Worm (Caenorhabditis elegans) whole organism, early embryonic: ENCODE data around the gene mrps-10.

ENCODE experiments used
- F13C5.2 ChIP-seq: sonication (generic microtip); optimal IDR thresholded peaks from 2 replicates; lab custom pipeline; 2017; ENCODE audit warnings: mild to moderate bottlenecking, missing genetic modification characterization, inconsistent platforms, missing compliant biosample characterization
- ama-1 ChIP-seq: fragments of 150-350 bp; optimal IDR thresholded peaks from 2 replicates; lab custom pipeline; 2014
- flt-1 ChIP-seq: fragments of 200-800 bp; sonication (Bioruptor generic); IDR thresholded peaks from 2 replicates; pipeline ENCODE4 v1.3.6; 2022; ENCODE audit warnings: missing genetic modification characterization, missing compliant biosample characterization

DNA sequence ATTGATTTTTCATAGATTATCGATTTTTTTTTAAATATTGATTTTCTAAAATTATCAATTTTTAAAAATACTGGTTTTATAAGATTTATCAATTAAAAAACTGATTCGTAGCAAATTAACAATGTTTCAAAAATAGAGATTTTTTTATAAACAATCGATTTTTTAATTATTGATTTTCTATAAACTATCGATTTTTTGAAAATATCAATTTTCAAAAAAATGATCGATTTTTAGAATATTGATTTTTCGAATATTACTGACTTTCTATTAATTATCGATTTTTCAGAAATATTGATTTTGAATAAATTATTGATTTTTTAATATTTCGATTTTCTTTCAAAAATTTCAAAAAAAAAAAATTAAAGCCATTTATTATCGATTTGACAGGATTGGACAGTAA lies 26.3 kb downstream of the mrps-10 start:
- no peak for TF ChIP-seq ama-1 (lab: Kevin White, UChicago)
- TF ChIP-seq flt-1 (GFP tag; lab: Robert Waterston, UW), result no peak
- TF ChIP-seq F13C5.2 (tag; lab: Kevin White, UChicago), result no peak
